Fruit fly (Drosophila melanogaster) S2 (cell line): ENCODE measurements around the gene chm.

Source experiments
- CG8478 ChIP-seq: fragments of >200 bp; optimal IDR thresholded peaks from 2 replicates; lab custom pipeline; 2018
- CTCF ChIP-seq, 2 experiments: fragments of >200 bp; optimal IDR thresholded peaks; 2 replicates each; lab custom pipeline; 2018

- no peak for TF ChIP-seq CG8478 (lab: Kevin White, UChicago)
- no peak for TF ChIP-seq CTCF (optimal IDR thresholded peaks at IDR 0.05; lab: Kevin White, UChicago)
These were observed 35.6 kb downstream of the chm start for dm6 chr2L:7447820-7448219.
